Worm (Caenorhabditis elegans): Measurements from ENCODE around the gene R08C7.4.

R08C7.4 gene

DNA sequence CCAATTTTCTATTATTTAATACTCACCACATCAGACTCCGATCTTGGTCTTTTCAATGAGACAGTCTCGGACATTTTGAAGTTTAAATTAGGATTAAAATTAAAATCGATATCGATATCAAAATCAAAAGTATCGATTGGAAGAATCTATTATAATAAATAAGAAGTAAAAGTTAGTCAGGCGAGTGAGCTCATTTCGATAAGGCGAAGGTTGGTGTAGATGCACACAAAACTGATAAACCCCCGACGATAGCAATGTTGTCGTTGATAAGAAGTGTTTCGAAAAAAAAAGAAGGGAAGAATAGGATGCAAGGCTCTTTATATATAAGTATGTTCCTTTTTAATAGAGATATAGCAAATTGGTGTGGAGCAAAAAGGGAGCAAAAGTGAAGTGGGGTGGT lies 47.7 kb downstream of the R08C7.4 start, which contains the start of gene M01H9.4 (continued):
- TF ChIP-seq isw-1 (GFP tag; IDR thresholded peaks at IDR 0.05), result no peak
- peak; percentile 39 for TF ChIP-seq tlp-1 (tag; optimal IDR thresholded peaks at IDR 0.05)

DNA sequence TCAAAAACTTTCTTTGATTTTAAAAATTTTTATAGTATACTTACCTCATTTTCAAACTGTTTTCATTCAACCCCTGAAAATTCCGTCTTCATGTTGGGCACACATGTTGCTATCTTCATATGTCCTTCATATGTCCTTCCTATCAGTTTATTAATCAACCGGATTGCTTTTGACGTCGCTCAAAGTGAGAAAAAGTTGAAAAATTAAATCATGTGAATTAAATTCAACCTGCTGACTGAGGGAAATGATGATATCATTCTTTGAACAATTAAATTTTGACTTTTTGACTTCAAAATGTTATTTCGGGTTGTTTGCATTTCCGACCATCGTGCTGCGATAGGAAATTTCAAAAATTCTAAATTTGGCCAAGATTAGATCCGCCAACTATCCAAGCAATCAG lies 49.7 kb downstream of the R08C7.4 start:
- no peak for TF ChIP-seq fkh-10 (GFP tag; optimal IDR thresholded peaks at IDR 0.05)
- TF ChIP-seq nhr-19 (GFP tag; conservative IDR thresholded peaks at IDR 0.05), result peak; percentile 20; the same call in 1 of the 2 replicates
- TF ChIP-seq efl-1 (optimal IDR thresholded peaks at IDR 0.05), result no peak
- TF ChIP-seq efl-1 (GFP tag; optimal IDR thresholded peaks at IDR 0.05 in 1 of 2), result peak in 1 of 2 experiments; percentile 67
- no peak for TF ChIP-seq blmp-1 (tag; optimal IDR thresholded peaks at IDR 0.05)
- TF ChIP-seq nhr-20 (tag; optimal IDR thresholded peaks at IDR 0.05), result peak; percentile 17
- no peak for TF ChIP-seq hlh-4 (tag; optimal IDR thresholded peaks at IDR 0.05)
- TF ChIP-seq unc-30 (tag; optimal IDR thresholded peaks at IDR 0.05), result no peak
- TF ChIP-seq rnt-1 (tag; optimal IDR thresholded peaks at IDR 0.05), result no peak
- no peak for TF ChIP-seq hlh-17 (GFP tag; optimal IDR thresholded peaks at IDR 0.05; ENCODE audit: borderline replicate concordance)
- no peak for TF ChIP-seq F16B12.6 (tag; optimal IDR thresholded peaks at IDR 0.05)
- peak; percentile 47 for TF ChIP-seq nhr-85 (tag)
- no peak for TF ChIP-seq alr-1 (tag; optimal IDR thresholded peaks at IDR 0.05; ENCODE audit: borderline replicate concordance)
- no peak for TF ChIP-seq C16A3.4 (tag; optimal IDR thresholded peaks at IDR 0.05)
- TF ChIP-seq lin-15B (tag; optimal IDR thresholded peaks at IDR 0.05), result no peak
- TF ChIP-seq lin-14 (GFP tag; optimal IDR thresholded peaks at IDR 0.05), result peak; percentile 34
- peak; percentile 35 for TF ChIP-seq nhr-71 (tag; optimal IDR thresholded peaks at IDR 0.05)
- no peak for TF ChIP-seq snpc-4 (tag; optimal IDR thresholded peaks at IDR 0.05)
- peak in 1 of 2 experiments; percentile 42 for TF ChIP-seq lin-35 (GFP tag; optimal IDR thresholded peaks at IDR 0.05)
- peak; percentile 41 for TF ChIP-seq elt-2 (tag; optimal IDR thresholded peaks at IDR 0.05)

DNA sequence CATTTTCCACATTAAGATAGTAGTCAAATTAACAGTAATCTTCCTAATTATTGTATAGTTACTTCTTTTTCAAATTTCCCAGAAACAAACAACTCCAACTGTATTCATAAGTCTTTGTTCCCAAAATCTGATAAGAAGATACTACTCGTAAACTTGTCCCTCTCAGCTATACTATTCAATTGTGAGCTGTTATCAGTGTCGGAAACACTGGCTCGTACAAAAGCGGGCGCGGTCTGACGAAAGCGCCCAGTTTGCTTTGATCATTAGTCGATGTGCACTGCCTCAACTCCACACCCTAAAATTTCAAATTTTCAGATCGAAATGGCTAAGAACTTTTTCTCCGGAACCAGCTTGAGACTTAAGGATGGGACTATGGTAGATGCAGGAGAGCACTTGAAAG lies 51.9 kb downstream of the R08C7.4 start, which contains the start of gene trx-3:
trx-3 (plus strand) TSS at position 291 of the 400 bp plus-strand sequence.
- TF ChIP-seq nhr-76 (tag; optimal IDR thresholded peaks at IDR 0.05), result no peak
- peak; percentile 77 for TF ChIP-seq elt-2 (tag; optimal IDR thresholded peaks at IDR 0.05)
- no peak for TF ChIP-seq ces-1 (GFP tag; optimal IDR thresholded peaks at IDR 0.05)
- no peak for TF ChIP-seq efl-1 (optimal IDR thresholded peaks at IDR 0.05)
- TF ChIP-seq efl-1 (GFP tag; optimal IDR thresholded peaks at IDR 0.05 in 1 of 2), result peak in 1 of 2 experiments; percentile 67
- no peak for TF ChIP-seq sptf-1 (tag; optimal IDR thresholded peaks at IDR 0.05)
- TF ChIP-seq pqm-1 (tag; optimal IDR thresholded peaks at IDR 0.05), result peak; percentile 48
- peak in 1 of 2 experiments; percentile 22 for TF ChIP-seq lin-35 (GFP tag; optimal IDR thresholded peaks at IDR 0.05)
- TF ChIP-seq ztf-11 (tag; optimal IDR thresholded peaks at IDR 0.05), result no peak
